Fruit fly (Drosophila melanogaster) whole organism, embryonic: ENCODE data around the gene CG14406.
A peak's percentile ranks its signal among the peaks of the same experiment; 100 is the strongest.

Experiments used
- Abd-B ChIP-seq: fragments of 200-800 bp; sonication (Bioruptor generic); optimal IDR thresholded peaks from 2 replicates; lab custom pipeline; 2018; ENCODE audit warnings: missing biosample characterization, mild to moderate bottlenecking, missing genetic modification characterization, moderate library complexity
- CG10366 ChIP-seq: fragments of 200-800 bp; sonication (Bioruptor generic); IDR thresholded peaks from 2 replicates; pipeline ENCODE4 v1.3.6; 2022; ENCODE audit warnings: missing biosample characterization, missing genetic modification characterization
- CG10431 ChIP-seq: fragments of 200-800 bp; sonication (Bioruptor generic); optimal IDR thresholded peaks from 3 replicates; lab custom pipeline; 2018; ENCODE audit warnings: missing biosample characterization, mild to moderate bottlenecking, missing genetic modification characterization
- CG11093 ChIP-seq: fragments of 200-800 bp; sonication (Bioruptor generic); IDR thresholded peaks from 3 replicates; pipeline ENCODE4 v1.3.6; 2022; ENCODE audit warnings: missing biosample characterization, missing genetic modification characterization
- CG13624 ChIP-seq: fragments of 200-800 bp; sonication (Bioruptor generic); optimal IDR thresholded peaks from 2 replicates; lab custom pipeline; 2016; ENCODE audit warnings: missing biosample characterization, missing genetic modification characterization
- CG14965 ChIP-seq: fragments of 200-800 bp; sonication (Bioruptor generic); optimal IDR thresholded peaks from 2 replicates; lab custom pipeline; 2016; ENCODE audit warnings: missing biosample characterization, missing genetic modification characterization, borderline replicate concordance
- CG15073 ChIP-seq: fragments of 200-800 bp; sonication (Bioruptor generic); optimal IDR thresholded peaks from 2 replicates; lab custom pipeline; 2016; ENCODE audit warnings: missing biosample characterization, missing genetic modification characterization
- CG15479 ChIP-seq: fragments of 200-800 bp; sonication (Bioruptor generic); optimal IDR thresholded peaks from 3 replicates; lab custom pipeline; 2019; ENCODE audit warnings: missing biosample characterization, mild to moderate bottlenecking, missing genetic modification characterization, moderate library complexity
- CG15601 ChIP-seq: fragments of 200-800 bp; sonication (Bioruptor generic); optimal IDR thresholded peaks from 3 replicates; lab custom pipeline; 2019; ENCODE audit warnings: missing biosample characterization, mild to moderate bottlenecking, missing genetic modification characterization, moderate library complexity
- CG15696 ChIP-seq: fragments of 200-800 bp; sonication (Bioruptor generic); optimal IDR thresholded peaks from 2 replicates; lab custom pipeline; 2019; ENCODE audit warnings: missing biosample characterization, mild to moderate bottlenecking, missing genetic modification characterization, moderate library complexity
- CG1647 ChIP-seq: fragments of 200-800 bp; sonication (Bioruptor generic); optimal IDR thresholded peaks from 3 replicates; lab custom pipeline; 2016; ENCODE audit warnings: missing biosample characterization, missing genetic modification characterization
- CG17361 ChIP-seq: fragments of 200-800 bp; sonication (Bioruptor generic); IDR thresholded peaks from 3 replicates; pipeline ENCODE4 v1.3.6; 2022; ENCODE audit warnings: missing biosample characterization, missing genetic modification characterization
- CG17568 ChIP-seq: fragments of 200-800 bp; sonication (Bioruptor generic); optimal IDR thresholded peaks from 2 replicates; lab custom pipeline; 2018; ENCODE audit warnings: missing biosample characterization, mild to moderate bottlenecking, missing genetic modification characterization, moderate library complexity
- CG34422 ChIP-seq: fragments of 200-800 bp; sonication (Bioruptor generic); IDR thresholded peaks from 3 replicates; pipeline ENCODE4 v1.3.6; 2022; ENCODE audit warnings: missing biosample characterization, missing genetic modification characterization
- CG5245 ChIP-seq: fragments of 200-800 bp; sonication (Bioruptor generic); optimal IDR thresholded peaks from 3 replicates; lab custom pipeline; 2016; ENCODE audit warnings: missing biosample characterization, missing genetic modification characterization
- CG6654 ChIP-seq: fragments of 200-800 bp; sonication (Bioruptor generic); optimal IDR thresholded peaks from 2 replicates; lab custom pipeline; 2017; ENCODE audit warnings: missing biosample characterization, mild to moderate bottlenecking, missing genetic modification characterization
- CG6813 ChIP-seq: fragments of 200-800 bp; sonication (Bioruptor generic); optimal IDR thresholded peaks from 2 replicates; lab custom pipeline; 2017; ENCODE audit warnings: missing biosample characterization, missing genetic modification characterization, mild to moderate bottlenecking, moderate library complexity, missing genetic modification reagents
- CG7745 ChIP-seq: fragments of 200-800 bp; sonication (Bioruptor generic); optimal IDR thresholded peaks from 2 replicates; lab custom pipeline; 2018; ENCODE audit warnings: missing biosample characterization, mild to moderate bottlenecking, missing genetic modification characterization, moderate library complexity
- CG7839 ChIP-seq: fragments of 200-800 bp; sonication (Bioruptor generic); optimal IDR thresholded peaks from 3 replicates; lab custom pipeline; 2018; ENCODE audit warnings: missing biosample characterization, mild to moderate bottlenecking, missing genetic modification characterization, moderate library complexity
- CG8290 ChIP-seq, 3 experiments: fragments of 200-800 bp; sonication (Bioruptor generic); optimal IDR thresholded peaks; 2 replicates each; lab custom pipeline; 2016 to 2019; ENCODE audit warnings: missing biosample characterization in 3 of 3, missing genetic modification characterization in 3 of 3, mild to moderate bottlenecking in 2 of 3, moderate library complexity in 1 of 3
- CG9609 ChIP-seq: fragments of 200-800 bp; sonication (Bioruptor generic); optimal IDR thresholded peaks from 3 replicates; lab custom pipeline; 2016; ENCODE audit warnings: missing biosample characterization, missing genetic modification characterization
- Doc2 ChIP-seq: fragments of 200-800 bp; sonication (Bioruptor generic); IDR thresholded peaks from 2 replicates; pipeline ENCODE4 v1.3.6; 2022; ENCODE audit warnings: missing biosample characterization, missing genetic modification characterization
- Drgx ChIP-seq: fragments of 200-800 bp; sonication (Bioruptor generic); IDR thresholded peaks from 2 replicates; pipeline ENCODE4 v1.3.6; 2022; ENCODE audit warnings: missing biosample characterization, missing genetic modification characterization
- HHEX ChIP-seq: fragments of 200-800 bp; sonication (Bioruptor generic); optimal IDR thresholded peaks from 3 replicates; lab custom pipeline; 2017; ENCODE audit warnings: missing biosample characterization, mild to moderate bottlenecking, missing genetic modification characterization, missing genetic modification reagents
- Hand ChIP-seq: fragments of 200-800 bp; sonication (Bioruptor generic); optimal IDR thresholded peaks from 2 replicates; lab custom pipeline; 2017; ENCODE audit warnings: mild to moderate bottlenecking, missing biosample characterization, missing genetic modification reagents, missing genetic modification characterization
- Hmr ChIP-seq: fragments of 200-800 bp; sonication (Bioruptor generic); optimal IDR thresholded peaks from 3 replicates; lab custom pipeline; 2017; ENCODE audit warnings: mild to moderate bottlenecking, missing biosample characterization, missing genetic modification reagents, missing genetic modification characterization
- Hsf ChIP-seq: fragments of 200-800 bp; sonication (Bioruptor generic); optimal IDR thresholded peaks from 3 replicates; lab custom pipeline; 2016; ENCODE audit warnings: missing biosample characterization, missing genetic modification characterization
- MBD-R2 ChIP-seq: fragments of 200-800 bp; sonication (Bioruptor generic); IDR thresholded peaks from 2 replicates; pipeline ENCODE4 v1.3.6; 2022; ENCODE audit warnings: missing biosample characterization, missing genetic modification characterization
- Myb ChIP-seq: fragments of 200-800 bp; sonication (Bioruptor generic); optimal IDR thresholded peaks from 2 replicates; lab custom pipeline; 2016; ENCODE audit warnings: missing biosample characterization, missing genetic modification characterization
- NC2β ChIP-seq: fragments of 200-800 bp; sonication (Bioruptor generic); optimal IDR thresholded peaks from 2 replicates; lab custom pipeline; 2016; ENCODE audit warnings: missing biosample characterization, missing genetic modification characterization
- Pdp1 ChIP-seq, 2 experiments: fragments of 200-800 bp; sonication (Bioruptor generic); optimal IDR thresholded peaks; 3 replicates each; lab custom pipeline; 2016; ENCODE audit warnings: missing biosample characterization in 2 of 2, missing genetic modification characterization in 2 of 2, mild to moderate bottlenecking in 1 of 2, moderate library complexity in 1 of 2
- Six4 ChIP-seq: fragments of 200-800 bp; sonication (Bioruptor generic); optimal IDR thresholded peaks from 2 replicates; lab custom pipeline; 2016; ENCODE audit warnings: missing biosample characterization, missing genetic modification characterization
- ab ChIP-seq: fragments of 200-800 bp; sonication (Bioruptor generic); optimal IDR thresholded peaks from 2 replicates; lab custom pipeline; 2016; ENCODE audit warnings: missing biosample characterization, missing genetic modification characterization
- az2 ChIP-seq: fragments of 200-800 bp; sonication (Bioruptor generic); optimal IDR thresholded peaks from 3 replicates; lab custom pipeline; 2016; ENCODE audit warnings: missing biosample characterization, missing genetic modification characterization
- btn ChIP-seq: fragments of 200-800 bp; sonication (Bioruptor generic); optimal IDR thresholded peaks from 2 replicates; lab custom pipeline; 2016; ENCODE audit warnings: missing biosample characterization, missing genetic modification characterization
- dan ChIP-seq: fragments of 200-800 bp; sonication (Bioruptor generic); IDR thresholded peaks from 2 replicates; pipeline ENCODE4 v1.3.6; 2022; ENCODE audit warnings: missing biosample characterization, missing genetic modification characterization
- dmrt11E ChIP-seq: fragments of 200-800 bp; sonication (Bioruptor generic); optimal IDR thresholded peaks from 3 replicates; lab custom pipeline; 2018; ENCODE audit warnings: missing biosample characterization, mild to moderate bottlenecking, missing genetic modification characterization, moderate library complexity
- exex ChIP-seq: fragments of 200-800 bp; sonication (Bioruptor generic); optimal IDR thresholded peaks from 4 replicates; lab custom pipeline; 2018; ENCODE audit warnings: missing biosample characterization, mild to moderate bottlenecking, missing genetic modification characterization, moderate library complexity
- fru ChIP-seq: fragments of >200 bp; optimal IDR thresholded peaks from 2 replicates; lab custom pipeline; 2017
- gcm ChIP-seq: fragments of 200-800 bp; sonication (Bioruptor generic); optimal IDR thresholded peaks from 2 replicates; lab custom pipeline; 2019; ENCODE audit warnings: missing biosample characterization, mild to moderate bottlenecking, missing genetic modification characterization, moderate library complexity
- gcm2 ChIP-seq: fragments of 200-800 bp; sonication (Bioruptor generic); optimal IDR thresholded peaks from 2 replicates; lab custom pipeline; 2016; ENCODE audit warnings: missing biosample characterization, missing genetic modification characterization
- gsb-n ChIP-seq: fragments of 200-800 bp; sonication (Bioruptor generic); optimal IDR thresholded peaks from 3 replicates; lab custom pipeline; 2018; ENCODE audit warnings: missing biosample characterization, mild to moderate bottlenecking, missing genetic modification characterization
- lov ChIP-seq, 2 experiments: fragments of 200-800 bp in 1 of 2; fragments of >200 bp in 1 of 2; sonication (Bioruptor generic) in 1 of 2; IDR thresholded peaks in 1 of 2; optimal IDR thresholded peaks in 1 of 2; 2 replicates in 1 of 2; 3 replicates in 1 of 2; pipeline versions ENCODE4 v1.3.6 to Lab custom; 2017 to 2022; ENCODE audit warnings: missing biosample characterization in 1 of 2, missing genetic modification characterization in 1 of 2
- pb ChIP-seq: fragments of 200-800 bp; sonication (Bioruptor generic); optimal IDR thresholded peaks from 3 replicates; lab custom pipeline; 2016; ENCODE audit warnings: missing biosample characterization, missing genetic modification characterization
- pros ChIP-seq: fragments of 200-800 bp; sonication (Bioruptor generic); optimal IDR thresholded peaks from 3 replicates; lab custom pipeline; 2019; ENCODE audit warnings: missing biosample characterization, mild to moderate bottlenecking, missing genetic modification characterization, moderate library complexity
- row ChIP-seq: fragments of 200-800 bp; sonication (Bioruptor generic); IDR thresholded peaks from 3 replicates; pipeline ENCODE4 v1.3.6; 2022; ENCODE audit warnings: missing biosample characterization, missing genetic modification characterization
- salm ChIP-seq: fragments of 200-800 bp; sonication (Bioruptor generic); optimal IDR thresholded peaks from 2 replicates; lab custom pipeline; 2018; ENCODE audit warnings: missing biosample characterization, mild to moderate bottlenecking, missing genetic modification characterization
- sug ChIP-seq: fragments of 200-800 bp; optimal IDR thresholded peaks from 2 replicates; lab custom pipeline; 2019; ENCODE audit warnings: missing biosample characterization, mild to moderate bottlenecking, missing genetic modification characterization, moderate library complexity
- unc-4 ChIP-seq: fragments of 200-800 bp; sonication (Bioruptor generic); IDR thresholded peaks from 2 replicates; pipeline ENCODE4 v1.3.6; 2022; ENCODE audit warnings: missing biosample characterization, missing genetic modification characterization; ENCODE audit not compliant: partially characterized antibody
- zf30C ChIP-seq: fragments of 200-800 bp; sonication (Bioruptor generic); optimal IDR thresholded peaks from 3 replicates; lab custom pipeline; 2018; ENCODE audit warnings: missing biosample characterization, mild to moderate bottlenecking, missing genetic modification characterization

CG14406 gene

dm6 chrX:14918750-14919247 lies 8.2 kb upstream of the CG14406 start, which contains the start of gene Eo (continued):
- no peak for TF ChIP-seq unc-4 (GFP tag; lab: Robert Waterston, UW)
- TF ChIP-seq CG6813 (GFP tag; lab: Kevin White, UChicago) = peak; percentile 23
- TF ChIP-seq salm (tag; lab: Kevin White, UChicago) = peak; percentile 59
- no peak for TF ChIP-seq CG17361 (GFP tag; lab: Robert Waterston, UW)
- no peak for TF ChIP-seq CG15073 (GFP tag; lab: Kevin White, UChicago)
- no peak for TF ChIP-seq fru (lab: Kevin White, UChicago)
- TF ChIP-seq CG15601 (tag; lab: Kevin White, UChicago) = peak; percentile 22
- no peak for TF ChIP-seq CG6654 (GFP tag; lab: Kevin White, UChicago)
- no peak for TF ChIP-seq CG14965 (GFP tag; lab: Kevin White, UChicago)
- TF ChIP-seq CG5245 (GFP tag; lab: Kevin White, UChicago) = no peak
- peak in 1 of 2 experiments; percentile 70 for TF ChIP-seq Pdp1 (GFP tag; optimal IDR thresholded peaks at IDR 0.05; lab: Kevin White, UChicago)
- TF ChIP-seq Abd-B = peak; percentile 25
- peak; percentile 38 for TF ChIP-seq sug (tag; lab: Kevin White, UChicago)
- TF ChIP-seq Myb (GFP tag; lab: Kevin White, UChicago) = no peak
- no peak for TF ChIP-seq Drgx (GFP tag; lab: Robert Waterston, UW)
- TF ChIP-seq exex (tag; lab: Kevin White, UChicago) = peak; percentile 98
- no peak for TF ChIP-seq gsb-n (tag; lab: Kevin White, UChicago)
- peak; percentile 26 for TF ChIP-seq Hmr (GFP tag; lab: Kevin White, UChicago)
- TF ChIP-seq Doc2 (GFP tag; lab: Robert Waterston, UW) = no peak
- TF ChIP-seq dmrt11E = no peak
- no peak for TF ChIP-seq gcm2 (GFP tag; lab: Kevin White, UChicago)
- TF ChIP-seq ab (GFP tag; lab: Kevin White, UChicago) = no peak
- TF ChIP-seq row (GFP tag; lab: Robert Waterston, UW) = no peak
- TF ChIP-seq dan (GFP tag; lab: Robert Waterston, UW) = no peak
- TF ChIP-seq pb = no peak
- TF ChIP-seq CG10366 (GFP tag; lab: Robert Waterston, UW) = no peak
- TF ChIP-seq NC2β (GFP tag; lab: Kevin White, UChicago) = no peak
- TF ChIP-seq CG11093 (GFP tag; lab: Robert Waterston, UW) = no peak
- no peak for TF ChIP-seq CG7839 (tag; lab: Kevin White, UChicago)
- TF ChIP-seq CG34422 (GFP tag; lab: Robert Waterston, UW) = no peak
- TF ChIP-seq CG1647 = no peak
- no peak for TF ChIP-seq CG15696
- TF ChIP-seq Hsf (GFP tag; lab: Kevin White, UChicago) = no peak
- TF ChIP-seq Six4 (GFP tag; lab: Kevin White, UChicago) = no peak
- peak; percentile 20 for TF ChIP-seq CG8290 (GFP tag; optimal IDR thresholded peaks at IDR 0.05; lab: Kevin White, UChicago)
- TF ChIP-seq CG8290 (tag; optimal IDR thresholded peaks at IDR 0.05; lab: Kevin White, UChicago) = no peak
- no peak for TF ChIP-seq CG10431 (GFP tag; lab: Kevin White, UChicago)
- TF ChIP-seq CG9609 (GFP tag; lab: Kevin White, UChicago) = no peak
- no peak for TF ChIP-seq pros (GFP tag; lab: Kevin White, UChicago)
- TF ChIP-seq CG13624 (GFP tag; lab: Kevin White, UChicago) = no peak
- no peak for TF ChIP-seq CG17568
- no peak for TF ChIP-seq az2
- TF ChIP-seq lov (optimal IDR thresholded peaks at IDR 0.05; lab: Kevin White, UChicago) = no peak
- no peak for TF ChIP-seq lov (GFP tag; IDR thresholded peaks at IDR 0.05; lab: Robert Waterston, UW)
- no peak for TF ChIP-seq Hand
- TF ChIP-seq zf30C (GFP tag; lab: Kevin White, UChicago) = no peak
- no peak for TF ChIP-seq CG15479 (GFP tag; lab: Kevin White, UChicago)
- no peak for TF ChIP-seq CG7745 (tag; lab: Kevin White, UChicago)
- no peak for TF ChIP-seq MBD-R2 (GFP tag; lab: Robert Waterston, UW)
- no peak for TF ChIP-seq HHEX
- TF ChIP-seq gcm (GFP tag; lab: Kevin White, UChicago) = peak; percentile 15
- no peak for TF ChIP-seq btn (GFP tag; lab: Kevin White, UChicago)
